Worm (Caenorhabditis elegans): ENCODE data around the gene H23N18.5.

H23N18.5 gene

DNA sequence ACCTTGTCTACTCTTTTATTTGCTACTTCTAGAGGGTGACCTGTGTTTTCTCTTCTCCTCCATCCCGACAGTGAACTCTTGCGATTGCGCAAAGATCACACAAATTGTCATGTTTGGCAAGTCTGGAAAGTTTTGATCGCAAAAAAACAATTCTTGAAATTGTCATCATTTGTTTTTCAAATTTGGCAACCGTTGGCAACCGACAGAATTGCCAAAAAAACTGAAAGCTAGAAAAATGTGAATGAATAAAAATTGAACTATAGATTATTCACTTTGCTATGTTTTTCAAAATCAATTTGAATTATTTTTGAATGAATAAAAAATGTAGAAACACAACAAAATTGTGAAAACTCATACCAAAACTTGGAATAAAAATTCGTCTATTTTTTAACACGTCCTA lies 17.2 kb downstream of the H23N18.5 start, which contains the start of gene ugt-11:
Gene ugt-11 (minus strand): TSS at position 101 of the 400 bp plus-strand sequence.
- TF ChIP-seq lsy-2 (tag; optimal IDR thresholded peaks at IDR 0.05) (no peak), ets-5 (GFP tag; IDR thresholded peaks at IDR 0.05) (no peak), elt-2 (tag; optimal IDR thresholded peaks at IDR 0.05) (no peak), sox-4 (tag; optimal IDR thresholded peaks at IDR 0.05) (no peak), ztf-11 (tag; optimal IDR thresholded peaks at IDR 0.05) (no peak), lir-3 (tag; optimal IDR thresholded peaks at IDR 0.05; ENCODE audit: poor library complexity) (no peak), nhr-12 (tag; optimal IDR thresholded peaks at IDR 0.05) (no peak), fkh-10 (GFP tag; optimal IDR thresholded peaks at IDR 0.05) (no peak), sup-37 (GFP tag; optimal IDR thresholded peaks at IDR 0.05) (no peak), sptf-1 (tag; optimal IDR thresholded peaks at IDR 0.05) (no peak), ceh-82 (tag; optimal IDR thresholded peaks at IDR 0.05) (no peak), mef-2 (tag; optimal IDR thresholded peaks at IDR 0.05) (no peak), fkh-4 (tag; optimal IDR thresholded peaks at IDR 0.05; ENCODE audit: borderline replicate concordance) (no peak), ceh-90 (tag; optimal IDR thresholded peaks at IDR 0.05) (no peak), nhr-76 (tag; optimal IDR thresholded peaks at IDR 0.05) (no peak), egl-13 (tag; optimal IDR thresholded peaks at IDR 0.05) (no peak), efl-1 (optimal IDR thresholded peaks at IDR 0.05) (no peak), efl-1 (GFP tag; optimal IDR thresholded peaks at IDR 0.05 in 1 of 2) (no peak), Y116A8C.19 (tag; optimal IDR thresholded peaks at IDR 0.05; ENCODE audit: borderline replicate concordance) (no peak), irx-1 (tag; optimal IDR thresholded peaks at IDR 0.05) (no peak), ama-1 (optimal IDR thresholded peaks at IDR 0.05) (no peak)

- no peak for TF ChIP-seq nhr-76 (tag; optimal IDR thresholded peaks at IDR 0.05)
- no peak for TF ChIP-seq fkh-10 (GFP tag; optimal IDR thresholded peaks at IDR 0.05)
- no peak for TF ChIP-seq nhr-19 (GFP tag; conservative IDR thresholded peaks at IDR 0.05)
- no peak for TF ChIP-seq ets-5 (GFP tag; IDR thresholded peaks at IDR 0.05)
Observed at ce11 chrV:4891305-4891704, 20.9 kb downstream of the H23N18.5 start.

ce11 chrV:4890781-4891180 lies 21.4 kb downstream of the H23N18.5 start:
- TF ChIP-seq aha-1 (tag; optimal IDR thresholded peaks at IDR 0.05) (no peak), efl-1 (optimal IDR thresholded peaks at IDR 0.05) (no peak), efl-1 (GFP tag; optimal IDR thresholded peaks at IDR 0.05 in 1 of 2) (peak in 1 of 2 experiments; percentile 15)

ce11 chrV:4889976-4890479 lies 22.2 kb downstream of the H23N18.5 start, which contains the start of gene T19H12.2:
Gene T19H12.2, plus strand, starts transcription at chrV:4890429.
- TF ChIP-seq mdl-1 (tag; optimal IDR thresholded peaks at IDR 0.05), result no peak
- peak; percentile 22 for TF ChIP-seq blmp-1 (tag; optimal IDR thresholded peaks at IDR 0.05)
- no peak for TF ChIP-seq efl-1 (optimal IDR thresholded peaks at IDR 0.05)
- no peak for TF ChIP-seq efl-1 (GFP tag; optimal IDR thresholded peaks at IDR 0.05 in 1 of 2)
- TF ChIP-seq egl-13 (tag; optimal IDR thresholded peaks at IDR 0.05), result no peak
- TF ChIP-seq hpl-2 (GFP tag; optimal IDR thresholded peaks at IDR 0.05), result no peak
- TF ChIP-seq C16A3.4 (tag; optimal IDR thresholded peaks at IDR 0.05), result no peak
- TF ChIP-seq lin-35 (GFP tag; optimal IDR thresholded peaks at IDR 0.05), result no peak
- TF ChIP-seq lin-13 (GFP tag; optimal IDR thresholded peaks at IDR 0.05), result no peak
- TF ChIP-seq lsy-2 (tag; optimal IDR thresholded peaks at IDR 0.05), result peak in 1 of 2 experiments; percentile 57
- TF ChIP-seq nhr-84 (tag; optimal IDR thresholded peaks at IDR 0.05), result no peak
- TF ChIP-seq ztf-4 (tag; optimal IDR thresholded peaks at IDR 0.05), result no peak

ce11 chrV:4889477-4889876 lies 22.7 kb downstream of the H23N18.5 start, which contains the start of gene ugt-12:
Gene ugt-12, minus strand, starts transcription at chrV:4889629.
- no peak for TF ChIP-seq unc-98 (GFP tag; IDR thresholded peaks at IDR 0.05)
- TF ChIP-seq irx-1 (tag; optimal IDR thresholded peaks at IDR 0.05), result no peak
- peak in 1 of 2 experiments; percentile 34 for TF ChIP-seq lin-35 (GFP tag; optimal IDR thresholded peaks at IDR 0.05)
- TF ChIP-seq nhr-85 (tag), result peak; percentile 74
- no peak for TF ChIP-seq mab-9 (GFP tag; IDR thresholded peaks at IDR 0.05)
- no peak for TF ChIP-seq skn-1 (tag; optimal IDR thresholded peaks at IDR 0.05)
- TF ChIP-seq elt-3 (tag; optimal IDR thresholded peaks at IDR 0.05), result peak in 2 of 6 experiments; percentile 10 to 37
- peak; percentile 61 for TF ChIP-seq lin-14 (GFP tag; optimal IDR thresholded peaks at IDR 0.05)
- peak; percentile 49 for TF ChIP-seq elt-2 (tag; optimal IDR thresholded peaks at IDR 0.05)
- no peak for TF ChIP-seq nhr-11 (tag; optimal IDR thresholded peaks at IDR 0.05)
- TF ChIP-seq snu-23 (GFP tag; optimal IDR thresholded peaks at IDR 0.05), result peak; percentile 26
- TF ChIP-seq nhr-20 (tag; optimal IDR thresholded peaks at IDR 0.05), result peak; percentile 52
- TF ChIP-seq nhr-71 (tag; optimal IDR thresholded peaks at IDR 0.05), result peak; percentile 48
